Worm (Caenorhabditis elegans) whole organism, L1 larva: ENCODE data around the gene T09B9.1.

Experiments
- fos-1 ChIP-seq: fragments of 150-350 bp; optimal IDR thresholded peaks from 2 replicates; lab custom pipeline; 2014; ENCODE audit warnings: missing biosample characterization, missing genetic modification characterization
- lin-35 ChIP-seq, 2 experiments: fragments of 150-350 bp; optimal IDR thresholded peaks; 2 replicates each; lab custom pipeline; 2014; ENCODE audit warnings: missing biosample characterization in 2 of 2, missing genetic modification characterization in 2 of 2, missing genetic modification reagents in 2 of 2
- nhr-11 ChIP-seq: fragments of 150-350 bp; optimal IDR thresholded peaks from 2 replicates; lab custom pipeline; 2014; ENCODE audit warnings: missing biosample characterization, missing genetic modification characterization
- nhr-237 ChIP-seq: fragments of 150-350 bp; optimal IDR thresholded peaks from 2 replicates; lab custom pipeline; 2014; ENCODE audit warnings: missing biosample characterization, missing genetic modification characterization
- unc-62 ChIP-seq: fragments of 150-350 bp; optimal IDR thresholded peaks from 2 replicates; lab custom pipeline; 2014; ENCODE audit warnings: missing biosample characterization, missing genetic modification reagents, missing genetic modification characterization

DNA sequence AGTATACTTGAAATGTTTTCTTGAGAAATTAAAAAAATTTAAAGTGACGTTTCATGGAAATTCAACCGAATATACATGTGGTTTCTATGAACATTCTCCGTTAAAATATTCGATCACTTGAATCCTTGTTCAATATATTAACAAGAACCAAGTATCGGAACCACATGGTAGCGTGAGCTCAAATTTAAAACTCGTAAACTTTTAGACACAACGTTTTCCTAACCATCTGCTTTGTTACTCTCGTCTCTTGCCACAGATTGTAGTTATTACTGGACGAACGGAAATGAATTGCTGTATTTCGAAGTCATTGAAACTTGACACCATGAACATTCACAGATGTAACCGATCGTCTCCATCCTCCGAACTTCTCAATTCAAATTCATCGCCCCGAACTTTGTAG is 38.0 kb upstream of the T09B9.1 start:
- TF ChIP-seq nhr-237 (tag; lab: Kevin White, UChicago) (no peak), nhr-11 (tag; lab: Kevin White, UChicago) (no peak), unc-62 (GFP tag; lab: Kevin White, UChicago) (no peak), fos-1 (tag; lab: Kevin White, UChicago) (no peak), lin-35 (GFP tag; optimal IDR thresholded peaks at IDR 0.05; lab: Kevin White, UChicago) (no peak)
